ENCODE assay signal across 5 fruit fly cellular contexts in the genomic region with DNA sequence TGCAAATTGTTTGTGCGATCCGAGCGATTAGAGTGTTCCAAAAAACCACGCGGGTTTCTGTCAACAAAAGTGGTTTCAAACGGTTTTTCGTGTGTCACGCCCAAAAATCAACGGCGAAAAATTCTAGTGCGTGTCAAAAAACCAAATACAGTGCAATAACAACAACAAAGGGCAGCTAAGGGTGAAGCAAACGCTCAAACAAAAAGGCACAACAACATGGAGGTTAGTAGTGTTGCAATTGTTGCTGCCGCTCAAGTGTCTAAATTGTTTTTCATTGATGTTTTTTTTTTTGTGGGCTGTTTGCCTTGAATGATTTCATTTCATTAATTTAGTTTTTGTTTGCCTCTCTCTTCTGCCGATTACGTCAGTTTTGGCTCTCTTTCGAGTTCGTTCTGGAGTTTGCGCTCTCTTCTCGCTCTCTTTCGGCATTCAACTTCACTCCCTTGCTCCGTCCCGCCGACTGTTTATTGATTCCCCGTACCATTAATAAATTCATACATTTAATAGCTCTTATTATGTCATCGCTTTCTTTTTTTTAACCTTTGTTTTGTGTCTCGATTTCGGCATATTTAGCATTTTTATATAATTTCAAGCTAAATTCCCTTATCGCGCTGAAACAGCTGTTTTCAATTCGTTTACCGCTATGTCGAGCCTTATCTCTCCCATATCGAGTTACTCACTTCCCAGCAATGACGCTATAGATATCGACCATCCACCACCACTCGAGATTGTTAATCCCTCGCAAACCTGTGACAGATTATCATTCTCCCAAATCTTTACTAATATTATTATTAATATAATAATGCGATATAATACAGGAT.
TF ChIP-seq lines count a peak whose summit lies in the region.

No protein-coding gene starts in this region.

- no peak for TF ChIP-seq CTCF in whole organism, embryonic (GFP tag; optimal IDR thresholded peaks at IDR 0.05; lab: Kevin White, UChicago)

TF ChIP-seq in whole organism, adult, 20 proteins besides CTCF, POLR2A, EP300 and RAD21:
- TF ChIP-seq tj (GFP tag; optimal IDR thresholded peaks at IDR 0.05; lab: Kevin White, UChicago), result peak; percentile 83
- TF ChIP-seq kay (GFP tag; lab: Kevin White, UChicago; ENCODE audit: borderline replicate concordance), result peak; percentile 29
- no peak for TF ChIP-seq Mnt (GFP tag; optimal IDR thresholded peaks at IDR 0.05; lab: Kevin White, UChicago)
- no peak for TF ChIP-seq pad (GFP tag; optimal IDR thresholded peaks at IDR 0.05; lab: Kevin White, UChicago)
- TF ChIP-seq bab1 (GFP tag; optimal IDR thresholded peaks at IDR 0.05; lab: Kevin White, UChicago), result peak; percentile 34
- TF ChIP-seq CG7045 (GFP tag; optimal IDR thresholded peaks at IDR 0.05; lab: Kevin White, UChicago), result no peak
- no peak for TF ChIP-seq Clk (GFP tag; optimal IDR thresholded peaks at IDR 0.05; lab: Kevin White, UChicago)
- TF ChIP-seq cnc (optimal IDR thresholded peaks at IDR 0.05; lab: Kevin White, UChicago), result no peak
- no peak for TF ChIP-seq CG12768 (GFP tag; optimal IDR thresholded peaks at IDR 0.05; lab: Kevin White, UChicago)
- no peak for TF ChIP-seq CG5204 (GFP tag; optimal IDR thresholded peaks at IDR 0.05; lab: Kevin White, UChicago)
- TF ChIP-seq CG11617 (GFP tag; optimal IDR thresholded peaks at IDR 0.05; lab: Kevin White, UChicago), result no peak
- TF ChIP-seq CG14711 (tag; optimal IDR thresholded peaks at IDR 0.05; lab: Kevin White, UChicago), result no peak
- no peak for TF ChIP-seq CG7101 (tag; optimal IDR thresholded peaks at IDR 0.05; lab: Kevin White, UChicago)
- TF ChIP-seq CG33017 (tag; optimal IDR thresholded peaks at IDR 0.05; lab: Kevin White, UChicago), result no peak
- no peak for TF ChIP-seq Hr96 (GFP tag; optimal IDR thresholded peaks at IDR 0.05; lab: Kevin White, UChicago)
- TF ChIP-seq cic (GFP tag; optimal IDR thresholded peaks at IDR 0.05; lab: Kevin White, UChicago), result no peak
- TF ChIP-seq ovo (GFP tag; optimal IDR thresholded peaks at IDR 0.05; lab: Kevin White, UChicago), result peak; percentile 55

TF ChIP-seq in whole organism, embryonic, 481 proteins besides CTCF, POLR2A, EP300 and RAD21 (continues in another document):
- TF ChIP-seq CG10274 (GFP tag; optimal IDR thresholded peaks at IDR 0.05; lab: Kevin White, UChicago) (no peak), vvl (GFP tag; IDR thresholded peaks at IDR 0.05; lab: Robert Waterston, UW) (peak; percentile 24; the same call in 1 of the 2 replicates), CG17568 (GFP tag; optimal IDR thresholded peaks at IDR 0.05; lab: Kevin White, UChicago) (peak; percentile 39), MESR4 (GFP tag; optimal IDR thresholded peaks at IDR 0.05; lab: Kevin White, UChicago) (peak; percentile 87), yki (optimal IDR thresholded peaks at IDR 0.05; lab: Kevin White, UChicago) (peak; percentile 57), CG6254 (GFP tag; optimal IDR thresholded peaks at IDR 0.05; lab: Kevin White, UChicago) (peak; percentile 34), Pdp1 (GFP tag; optimal IDR thresholded peaks at IDR 0.05; lab: Kevin White, UChicago) (peak in 1 of 2 experiments; percentile 93), Chrac-16 (GFP tag; optimal IDR thresholded peaks at IDR 0.05; lab: Kevin White, UChicago) (no peak), grn (GFP tag; optimal IDR thresholded peaks at IDR 0.05; lab: Kevin White, UChicago) (peak; percentile 58), scrt (GFP tag; optimal IDR thresholded peaks at IDR 0.05; lab: Kevin White, UChicago) (peak; percentile 15), CG9437 (GFP tag; optimal IDR thresholded peaks at IDR 0.05; lab: Kevin White, UChicago) (no peak), Atf3 (GFP tag; optimal IDR thresholded peaks at IDR 0.05; lab: Kevin White, UChicago) (no peak), CG8281 (tag; optimal IDR thresholded peaks at IDR 0.05; lab: Kevin White, UChicago) (peak; percentile 1), CG7357 (GFP tag; IDR thresholded peaks at IDR 0.05; lab: Robert Waterston, UW) (no peak), nau (GFP tag; optimal IDR thresholded peaks at IDR 0.05; lab: Kevin White, UChicago) (peak; percentile 2), YL-1 (GFP tag; optimal IDR thresholded peaks at IDR 0.05; lab: Kevin White, UChicago) (peak; percentile 12)

TF ChIP-seq in whole organism, prepupa, 60 proteins besides CTCF, POLR2A, EP300 and RAD21 (continues in another document):
- TF ChIP-seq fkh (GFP tag; optimal IDR thresholded peaks at IDR 0.05; lab: Kevin White, UChicago), result peak; percentile 54
- TF ChIP-seq cyc (GFP tag; optimal IDR thresholded peaks at IDR 0.05; lab: Kevin White, UChicago), result no peak
- no peak for TF ChIP-seq CG6792 (GFP tag; optimal IDR thresholded peaks at IDR 0.05; lab: Kevin White, UChicago)
- no peak for TF ChIP-seq Gug (GFP tag; IDR thresholded peaks at IDR 0.05; lab: Robert Waterston, UW)
- TF ChIP-seq spab (GFP tag; optimal IDR thresholded peaks at IDR 0.05; lab: Kevin White, UChicago), result no peak
- no peak for TF ChIP-seq Eip75B (GFP tag; optimal IDR thresholded peaks at IDR 0.05; lab: Kevin White, UChicago)
- TF ChIP-seq CG3919 (GFP tag; optimal IDR thresholded peaks at IDR 0.05; lab: Kevin White, UChicago), result no peak
- no peak for TF ChIP-seq dac (GFP tag; optimal IDR thresholded peaks at IDR 0.05; lab: Kevin White, UChicago)
- peak; percentile 9 to 11 for TF ChIP-seq ss (GFP tag; optimal IDR thresholded peaks at IDR 0.05; lab: Kevin White, UChicago)
- TF ChIP-seq esn (GFP tag; optimal IDR thresholded peaks at IDR 0.05; lab: Kevin White, UChicago), result no peak
- no peak for TF ChIP-seq pdm3 (GFP tag; optimal IDR thresholded peaks at IDR 0.05; lab: Kevin White, UChicago)
- TF ChIP-seq Lpt (GFP tag; optimal IDR thresholded peaks at IDR 0.05; lab: Kevin White, UChicago), result no peak
- no peak; the same call in 2 of the 3 replicates for TF ChIP-seq eg (GFP tag; IDR thresholded peaks at IDR 0.05; lab: Robert Waterston, UW)
- no peak for TF ChIP-seq topi (GFP tag; optimal IDR thresholded peaks at IDR 0.05; lab: Kevin White, UChicago)
- no peak for TF ChIP-seq CG1621 (tag; optimal IDR thresholded peaks at IDR 0.05; lab: Kevin White, UChicago)
- no peak for TF ChIP-seq Ets96B (tag; optimal IDR thresholded peaks at IDR 0.05; lab: Kevin White, UChicago)
- no peak for TF ChIP-seq Met (GFP tag; optimal IDR thresholded peaks at IDR 0.05; lab: Kevin White, UChicago)
- no peak for TF ChIP-seq Sox14 (GFP tag; optimal IDR thresholded peaks at IDR 0.05; lab: Kevin White, UChicago)

TF ChIP-seq in whole organism, pupa, 21 proteins besides CTCF, POLR2A, EP300 and RAD21:
- TF ChIP-seq Pif1B (GFP tag; optimal IDR thresholded peaks at IDR 0.05; lab: Kevin White, UChicago) (no peak), EcR (GFP tag; optimal IDR thresholded peaks at IDR 0.05; lab: Kevin White, UChicago) (peak; percentile 20), fd96Ca (GFP tag; IDR thresholded peaks at IDR 0.05; lab: Robert Waterston, UW) (peak; percentile 29; the same call in 1 of the 3 replicates)

TF ChIP-seq in whole organism, wandering third instar larva, 38 proteins besides CTCF, POLR2A, EP300 and RAD21:
- no peak for TF ChIP-seq usp (GFP tag; optimal IDR thresholded peaks at IDR 0.05; lab: Kevin White, UChicago)
- no peak for TF ChIP-seq dsf (GFP tag; optimal IDR thresholded peaks at IDR 0.05; lab: Kevin White, UChicago; ENCODE audit: borderline replicate concordance)
- no peak for TF ChIP-seq h (GFP tag; optimal IDR thresholded peaks at IDR 0.05; lab: Kevin White, UChicago)
- TF ChIP-seq tai (GFP tag; optimal IDR thresholded peaks at IDR 0.05; lab: Kevin White, UChicago), result peak; percentile 14
- TF ChIP-seq Dfd (GFP tag; optimal IDR thresholded peaks at IDR 0.05; lab: Kevin White, UChicago), result no peak
- TF ChIP-seq lola (GFP tag; optimal IDR thresholded peaks at IDR 0.05; lab: Kevin White, UChicago), result no peak
- TF ChIP-seq psq (GFP tag; optimal IDR thresholded peaks at IDR 0.05; lab: Kevin White, UChicago), result no peak
- TF ChIP-seq foxo (GFP tag; optimal IDR thresholded peaks at IDR 0.05; lab: Kevin White, UChicago), result no peak
- no peak for TF ChIP-seq jim (GFP tag; optimal IDR thresholded peaks at IDR 0.05; lab: Kevin White, UChicago)
- TF ChIP-seq Dif (GFP tag; optimal IDR thresholded peaks at IDR 0.05; lab: Kevin White, UChicago; ENCODE audit: partially characterized antibody), result peak; percentile 27
- TF ChIP-seq fru (GFP tag; optimal IDR thresholded peaks at IDR 0.05; lab: Kevin White, UChicago), result no peak
- TF ChIP-seq Hnf4 (GFP tag; optimal IDR thresholded peaks at IDR 0.05; lab: Kevin White, UChicago), result no peak
- TF ChIP-seq dl (GFP tag; optimal IDR thresholded peaks at IDR 0.05; lab: Kevin White, UChicago; ENCODE audit: insufficient read depth in 1 of 2, partially characterized antibody in 2 of 2), result peak in 1 of 2 experiments; percentile 56
- no peak for TF ChIP-seq GATAd (GFP tag; optimal IDR thresholded peaks at IDR 0.05; lab: Kevin White, UChicago)
TF ChIP-seq in whole organism, wandering third instar larva: peak in this region for 3.
